Fruit fly (Drosophila melanogaster): ENCODE results near the gene Atg101.

The Atg101 gene

dm6 chrX:18788143-18788745 lies 3.2 kb upstream of the Atg101 start, which contains the start of the genes CG6961 and S6KL:
Gene CG6961 (minus strand): TSS chrX:18788210.
Gene S6KL (plus strand): TSS chrX:18788464.
- TF ChIP-seq Abd-B (GFP tag; optimal IDR thresholded peaks at IDR 0.05) (peak; percentile 39), HLH106 (tag; optimal IDR thresholded peaks at IDR 0.05) (peak; percentile 7), psq (GFP tag; optimal IDR thresholded peaks at IDR 0.05) (no peak), N (GFP tag; optimal IDR thresholded peaks at IDR 0.05) (peak; percentile 95), Hr78 (GFP tag; optimal IDR thresholded peaks at IDR 0.05) (peak; percentile 67), Dfd (GFP tag; optimal IDR thresholded peaks at IDR 0.05) (no peak), Rel (GFP tag; optimal IDR thresholded peaks at IDR 0.05) (no peak), Rel (tag; optimal IDR thresholded peaks at IDR 0.05) (peak; percentile 14), woc (GFP tag; optimal IDR thresholded peaks at IDR 0.05) (peak; percentile 10), dl (GFP tag; optimal IDR thresholded peaks at IDR 0.05; ENCODE audit: insufficient read depth in 1 of 2, partially characterized antibody in 2 of 2) (no peak), h (GFP tag; optimal IDR thresholded peaks at IDR 0.05) (peak; percentile 10), CrebA (GFP tag; optimal IDR thresholded peaks at IDR 0.05; ENCODE audit: borderline replicate concordance) (no peak)

dm6 chrX:18789353-18790210 lies 1.9 kb upstream of the Atg101 start:
- TF ChIP-seq Abd-B (GFP tag; optimal IDR thresholded peaks at IDR 0.05) (no peak), Dif (GFP tag; optimal IDR thresholded peaks at IDR 0.05; ENCODE audit: partially characterized antibody) (no peak), h (GFP tag; optimal IDR thresholded peaks at IDR 0.05) (peak; percentile 27), brk (GFP tag; optimal IDR thresholded peaks at IDR 0.05) (no peak), Jra (GFP tag; optimal IDR thresholded peaks at IDR 0.05) (peak; percentile 29), dsf (GFP tag; optimal IDR thresholded peaks at IDR 0.05; ENCODE audit: borderline replicate concordance) (no peak), usp (GFP tag; optimal IDR thresholded peaks at IDR 0.05) (no peak), fru (GFP tag; optimal IDR thresholded peaks at IDR 0.05) (peak; percentile 68), Sp1 (GFP tag; optimal IDR thresholded peaks at IDR 0.05) (peak; percentile 43), HLH106 (tag; optimal IDR thresholded peaks at IDR 0.05) (peak; percentile 14), rgr (GFP tag; optimal IDR thresholded peaks at IDR 0.05) (peak; percentile 50), CrebA (GFP tag; optimal IDR thresholded peaks at IDR 0.05; ENCODE audit: borderline replicate concordance) (no peak), woc (GFP tag; optimal IDR thresholded peaks at IDR 0.05) (peak; percentile 59), dmrt93B (GFP tag; optimal IDR thresholded peaks at IDR 0.05) (peak; percentile 12), tai (GFP tag; optimal IDR thresholded peaks at IDR 0.05) (no peak), Rel (GFP tag; optimal IDR thresholded peaks at IDR 0.05) (no peak), Rel (tag; optimal IDR thresholded peaks at IDR 0.05) (peak; percentile 13), br (GFP tag; optimal IDR thresholded peaks at IDR 0.05) (peak; percentile 59), dl (GFP tag; optimal IDR thresholded peaks at IDR 0.05; ENCODE audit: insufficient read depth in 1 of 2, partially characterized antibody in 2 of 2) (no peak), jim (GFP tag; optimal IDR thresholded peaks at IDR 0.05) (no peak), Vsx2 (GFP tag; optimal IDR thresholded peaks at IDR 0.05; ENCODE audit: partially characterized antibody) (no peak), Hr83 (GFP tag; optimal IDR thresholded peaks at IDR 0.05; ENCODE audit: poor library complexity, severe bottlenecking) (no peak), foxo (GFP tag; optimal IDR thresholded peaks at IDR 0.05) (peak in 1 of 2 experiments; percentile 29), Dfd (GFP tag; optimal IDR thresholded peaks at IDR 0.05) (no peak), sv (GFP tag; optimal IDR thresholded peaks at IDR 0.05) (peak; percentile 52), CG32264 (GFP tag; optimal IDR thresholded peaks at IDR 0.05) (no peak), Mio (GFP tag; optimal IDR thresholded peaks at IDR 0.05) (no peak), Myc (optimal IDR thresholded peaks at IDR 0.05) (no peak), CG9705 (GFP tag; optimal IDR thresholded peaks at IDR 0.05) (no peak), pan (optimal IDR thresholded peaks at IDR 0.05) (no peak), sage (GFP tag; optimal IDR thresholded peaks at IDR 0.05) (no peak), OdsH (GFP tag; optimal IDR thresholded peaks at IDR 0.05) (peak; percentile 42), Hr78 (GFP tag; optimal IDR thresholded peaks at IDR 0.05) (no peak), psq (GFP tag; optimal IDR thresholded peaks at IDR 0.05) (peak; percentile 53), N (GFP tag; optimal IDR thresholded peaks at IDR 0.05) (no peak), GATAd (GFP tag; optimal IDR thresholded peaks at IDR 0.05) (no peak), lola (GFP tag; optimal IDR thresholded peaks at IDR 0.05) (no peak), ey (GFP tag; optimal IDR thresholded peaks at IDR 0.05) (peak; percentile 55), Hnf4 (GFP tag; optimal IDR thresholded peaks at IDR 0.05) (peak; percentile 27)
